Worm (Caenorhabditis elegans) whole organism, L1 larva: ENCODE measurements around the gene C36E6.8.

Source experiments
- fkh-10 ChIP-seq: sonication (generic microtip); optimal IDR thresholded peaks from 2 replicates; lab custom pipeline; 2017; ENCODE audit warnings: missing biosample characterization, missing genetic modification reagents, missing genetic modification characterization
- jun-1 ChIP-seq: fragments of 150-350 bp; optimal IDR thresholded peaks from 2 replicates; lab custom pipeline; 2014; ENCODE audit warnings: missing biosample characterization, missing genetic modification reagents, missing genetic modification characterization
- lin-13 ChIP-seq: fragments of 150-350 bp; optimal IDR thresholded peaks from 2 replicates; lab custom pipeline; 2014; ENCODE audit warnings: missing biosample characterization, missing genetic modification reagents, missing genetic modification characterization
- lin-35 ChIP-seq, 2 experiments: fragments of 150-350 bp; optimal IDR thresholded peaks; 2 replicates each; lab custom pipeline; 2014; ENCODE audit warnings: missing biosample characterization in 2 of 2, missing genetic modification characterization in 2 of 2, missing genetic modification reagents in 2 of 2
- nhr-12 ChIP-seq: sonication (generic microtip); optimal IDR thresholded peaks from 2 replicates; lab custom pipeline; 2017; ENCODE audit warnings: missing biosample characterization, missing genetic modification characterization
- nhr-76 ChIP-seq: sonication (generic microtip); optimal IDR thresholded peaks from 2 replicates; lab custom pipeline; 2017; ENCODE audit warnings: missing biosample characterization, missing genetic modification characterization
- skn-1 ChIP-seq: fragments of 150-350 bp; optimal IDR thresholded peaks from 2 replicates; lab custom pipeline; 2014; ENCODE audit warnings: missing biosample characterization, missing genetic modification characterization
- snu-23 ChIP-seq: sonication (generic microtip); optimal IDR thresholded peaks from 2 replicates; lab custom pipeline; 2016; ENCODE audit warnings: missing genetic modification characterization, missing compliant biosample characterization
- unc-62 ChIP-seq: fragments of 150-350 bp; optimal IDR thresholded peaks from 2 replicates; lab custom pipeline; 2014; ENCODE audit warnings: missing biosample characterization, missing genetic modification reagents, missing genetic modification characterization
- unc-86 ChIP-seq: sonication (generic microtip); optimal IDR thresholded peaks from 2 replicates; lab custom pipeline; 2016; ENCODE audit warnings: missing genetic modification characterization, missing compliant biosample characterization
- zip-4 ChIP-seq: fragments of 200-800 bp; sonication (Bioruptor generic); optimal IDR thresholded peaks from 2 replicates; lab custom pipeline; 2018; ENCODE audit warnings: mild to moderate bottlenecking, missing genetic modification characterization, moderate library complexity, missing compliant biosample characterization

- no peak for TF ChIP-seq fkh-10 (GFP tag; lab: Kevin White, UChicago)
- no peak for TF ChIP-seq lin-13 (GFP tag; lab: Kevin White, UChicago)
- no peak for TF ChIP-seq skn-1 (tag; lab: Kevin White, UChicago)
- no peak for TF ChIP-seq snu-23 (GFP tag; lab: Kevin White, UChicago)
- no peak for TF ChIP-seq nhr-12 (tag; lab: Kevin White, UChicago)
- no peak for TF ChIP-seq unc-62
- TF ChIP-seq jun-1 (tag; lab: Kevin White, UChicago) = no peak
- TF ChIP-seq nhr-76 = no peak
- TF ChIP-seq lin-35 (GFP tag; optimal IDR thresholded peaks at IDR 0.05; lab: Kevin White, UChicago) = no peak
- no peak for TF ChIP-seq zip-4 (GFP tag; lab: Kevin White, UChicago)
- TF ChIP-seq unc-86 = no peak
These were observed 26.3 kb downstream of the C36E6.8 start, which contains the start of gene slc-17.1 for ce11 chrX:17464801-17465200.
